Fruit fly (Drosophila melanogaster) whole organism, embryonic: ENCODE measurements around the gene CG14401.

Experiments used
- Abd-B ChIP-seq: fragments of 200-800 bp; sonication (Bioruptor generic); optimal IDR thresholded peaks from 2 replicates; lab custom pipeline; 2018; ENCODE audit warnings: missing biosample characterization, mild to moderate bottlenecking, missing genetic modification characterization, moderate library complexity
- Aef1 ChIP-seq: fragments of 200-800 bp; sonication (Bioruptor generic); IDR thresholded peaks from 3 replicates; pipeline ENCODE4 v1.3.6; 2022; ENCODE audit warnings: missing biosample characterization, missing genetic modification characterization
- CG10543 ChIP-seq: fragments of 200-800 bp; sonication (Bioruptor generic); optimal IDR thresholded peaks from 3 replicates; lab custom pipeline; 2017; ENCODE audit warnings: missing biosample characterization, mild to moderate bottlenecking, missing genetic modification characterization, moderate library complexity
- CG10979 ChIP-seq: fragments of 200-800 bp; sonication (Bioruptor generic); optimal IDR thresholded peaks from 2 replicates; lab custom pipeline; 2018; ENCODE audit warnings: missing biosample characterization, mild to moderate bottlenecking, missing genetic modification characterization, moderate library complexity
- CG11398 ChIP-seq: fragments of 200-800 bp; sonication (Bioruptor generic); optimal IDR thresholded peaks from 2 replicates; lab custom pipeline; 2016; ENCODE audit warnings: missing biosample characterization, missing genetic modification characterization
- CG1233 ChIP-seq: fragments of 200-800 bp; sonication (Bioruptor generic); optimal IDR thresholded peaks from 4 replicates; lab custom pipeline; 2018; ENCODE audit warnings: missing biosample characterization, mild to moderate bottlenecking, missing genetic modification characterization
- CG12659 ChIP-seq: fragments of 200-800 bp; sonication (Bioruptor generic); optimal IDR thresholded peaks from 3 replicates; lab custom pipeline; 2017; ENCODE audit warnings: mild to moderate bottlenecking, missing biosample characterization, missing genetic modification reagents, missing genetic modification characterization
- CG15011 ChIP-seq: fragments of 200-800 bp; sonication (Bioruptor generic); optimal IDR thresholded peaks from 3 replicates; lab custom pipeline; 2018; ENCODE audit warnings: missing biosample characterization, mild to moderate bottlenecking, missing genetic modification characterization
- CG16813 ChIP-seq: fragments of 200-800 bp; sonication (Bioruptor generic); IDR thresholded peaks from 3 replicates; pipeline ENCODE4 v1.3.6; 2022; ENCODE audit warnings: missing biosample characterization, missing genetic modification characterization; ENCODE audit not compliant: partially characterized antibody
- CG31224 ChIP-seq: fragments of 200-800 bp; sonication (Bioruptor generic); IDR thresholded peaks from 2 replicates; pipeline ENCODE4 v1.3.6; 2022; ENCODE audit warnings: missing biosample characterization, missing genetic modification characterization
- CG3281 ChIP-seq: fragments of 200-800 bp; sonication (Bioruptor generic); optimal IDR thresholded peaks from 3 replicates; lab custom pipeline; 2017; ENCODE audit warnings: missing biosample characterization, mild to moderate bottlenecking, missing genetic modification characterization
- CG33557 ChIP-seq: fragments of 200-800 bp; sonication (Bioruptor generic); optimal IDR thresholded peaks from 2 replicates; lab custom pipeline; 2019; ENCODE audit warnings: missing biosample characterization, mild to moderate bottlenecking, missing genetic modification characterization, moderate library complexity
- CG43689 ChIP-seq: fragments of 200-800 bp; sonication (Bioruptor generic); IDR thresholded peaks from 2 replicates; pipeline ENCODE4 v1.3.6; 2022; ENCODE audit warnings: missing biosample characterization, missing genetic modification characterization
- CG5245 ChIP-seq: fragments of 200-800 bp; sonication (Bioruptor generic); optimal IDR thresholded peaks from 3 replicates; lab custom pipeline; 2016; ENCODE audit warnings: missing biosample characterization, missing genetic modification characterization
- CG6813 ChIP-seq: fragments of 200-800 bp; sonication (Bioruptor generic); optimal IDR thresholded peaks from 2 replicates; lab custom pipeline; 2017; ENCODE audit warnings: missing biosample characterization, missing genetic modification characterization, mild to moderate bottlenecking, moderate library complexity, missing genetic modification reagents
- Camta ChIP-seq: fragments of 200-800 bp; sonication (Bioruptor generic); optimal IDR thresholded peaks from 2 replicates; lab custom pipeline; 2016; ENCODE audit warnings: missing biosample characterization, missing genetic modification characterization
- CoRest ChIP-seq: fragments of 200-800 bp; sonication (Bioruptor generic); optimal IDR thresholded peaks from 3 replicates; lab custom pipeline; 2018; ENCODE audit warnings: missing biosample characterization, mild to moderate bottlenecking, missing genetic modification characterization, moderate library complexity
- D19B ChIP-seq: fragments of 200-800 bp; sonication (Bioruptor generic); optimal IDR thresholded peaks from 2 replicates; lab custom pipeline; 2017; ENCODE audit warnings: missing biosample characterization, mild to moderate bottlenecking, missing genetic modification characterization
- Deaf1 ChIP-seq: fragments of 200-800 bp; optimal IDR thresholded peaks from 3 replicates; lab custom pipeline; 2019; ENCODE audit warnings: missing biosample characterization, mild to moderate bottlenecking, missing genetic modification characterization, moderate library complexity
- Ets65A ChIP-seq: fragments of 200-800 bp; sonication (Bioruptor generic); peaks from one replicate; lab custom pipeline; 2016; ENCODE audit warnings: missing biosample characterization, missing genetic modification characterization
- Fer3 ChIP-seq: fragments of 200-800 bp; sonication (Bioruptor generic); optimal IDR thresholded peaks from 2 replicates; lab custom pipeline; 2018; ENCODE audit warnings: missing biosample characterization, mild to moderate bottlenecking, missing genetic modification characterization, moderate library complexity
- HHEX ChIP-seq: fragments of 200-800 bp; sonication (Bioruptor generic); optimal IDR thresholded peaks from 3 replicates; lab custom pipeline; 2017; ENCODE audit warnings: missing biosample characterization, mild to moderate bottlenecking, missing genetic modification characterization, missing genetic modification reagents
- Hmx ChIP-seq: fragments of 200-800 bp; sonication (Bioruptor generic); optimal IDR thresholded peaks from 2 replicates; lab custom pipeline; 2016; ENCODE audit warnings: missing biosample characterization, missing genetic modification characterization
- Hr78 ChIP-seq, 2 experiments: fragments of 200-800 bp in 1 of 2; fragments of >200 bp in 1 of 2; sonication (Bioruptor generic) in 1 of 2; optimal IDR thresholded peaks; 2 replicates each; lab custom pipeline; 2017 to 2019; ENCODE audit warnings: missing biosample characterization in 2 of 2, missing genetic modification characterization in 2 of 2, mild to moderate bottlenecking in 1 of 2, moderate library complexity in 1 of 2
- Med ChIP-seq: fragments of 200-800 bp; sonication (Bioruptor generic); peaks from one replicate; lab custom pipeline; 2016; ENCODE audit warnings: missing biosample characterization, missing genetic modification characterization, mild to moderate bottlenecking, inconsistent platforms, moderate library complexity
- Meics ChIP-seq: fragments of 200-800 bp; sonication (Bioruptor generic); optimal IDR thresholded peaks from 2 replicates; lab custom pipeline; 2017; ENCODE audit warnings: missing biosample characterization, mild to moderate bottlenecking, missing genetic modification characterization
- Nf-YA ChIP-seq: fragments of 200-800 bp; sonication (Bioruptor generic); IDR thresholded peaks from 2 replicates; pipeline ENCODE4 v1.3.6; 2022; ENCODE audit warnings: missing biosample characterization, missing genetic modification characterization
- NfI ChIP-seq: fragments of 200-800 bp; sonication (Bioruptor generic); optimal IDR thresholded peaks from 3 replicates; lab custom pipeline; 2018; ENCODE audit warnings: missing biosample characterization, mild to moderate bottlenecking, missing genetic modification characterization, moderate library complexity
- Rfx ChIP-seq: fragments of 200-800 bp; sonication (Bioruptor generic); IDR thresholded peaks from 2 replicates; pipeline ENCODE4 v1.3.6; 2022; ENCODE audit warnings: missing biosample characterization, missing genetic modification characterization
- Ssrp ChIP-seq: fragments of 200-800 bp; sonication (Bioruptor generic); optimal IDR thresholded peaks from 2 replicates; lab custom pipeline; 2018; ENCODE audit warnings: missing biosample characterization, mild to moderate bottlenecking, missing genetic modification characterization, moderate library complexity
- ab ChIP-seq: fragments of 200-800 bp; sonication (Bioruptor generic); optimal IDR thresholded peaks from 2 replicates; lab custom pipeline; 2016; ENCODE audit warnings: missing biosample characterization, missing genetic modification characterization
- cg ChIP-seq: fragments of 200-800 bp; sonication (Bioruptor generic); optimal IDR thresholded peaks from 3 replicates; lab custom pipeline; 2019; ENCODE audit warnings: missing biosample characterization, mild to moderate bottlenecking, missing genetic modification characterization, moderate library complexity
- dmrt11E ChIP-seq: fragments of 200-800 bp; sonication (Bioruptor generic); optimal IDR thresholded peaks from 3 replicates; lab custom pipeline; 2018; ENCODE audit warnings: missing biosample characterization, mild to moderate bottlenecking, missing genetic modification characterization, moderate library complexity
- emc ChIP-seq: fragments of 200-800 bp; sonication (Bioruptor generic); optimal IDR thresholded peaks from 2 replicates; lab custom pipeline; 2016; ENCODE audit warnings: missing biosample characterization, missing genetic modification characterization
- exex ChIP-seq: fragments of 200-800 bp; sonication (Bioruptor generic); optimal IDR thresholded peaks from 4 replicates; lab custom pipeline; 2018; ENCODE audit warnings: missing biosample characterization, mild to moderate bottlenecking, missing genetic modification characterization, moderate library complexity
- fd3F ChIP-seq: fragments of 200-800 bp; sonication (Bioruptor generic); optimal IDR thresholded peaks from 2 replicates; lab custom pipeline; 2018; ENCODE audit warnings: missing biosample characterization, mild to moderate bottlenecking, missing genetic modification characterization, moderate library complexity
- grau ChIP-seq: fragments of 200-800 bp; optimal IDR thresholded peaks from 3 replicates; lab custom pipeline; 2019; ENCODE audit warnings: missing biosample characterization, mild to moderate bottlenecking, missing genetic modification characterization, moderate library complexity
- gsb ChIP-seq: fragments of 200-800 bp; sonication (Bioruptor generic); IDR thresholded peaks from 2 replicates; pipeline ENCODE4 v1.3.6; 2022; ENCODE audit warnings: missing biosample characterization, missing genetic modification characterization
- ind ChIP-seq: fragments of 200-800 bp; sonication (Bioruptor generic); optimal IDR thresholded peaks from 3 replicates; lab custom pipeline; 2016; ENCODE audit warnings: missing biosample characterization, missing genetic modification characterization
- lab ChIP-seq: fragments of 200-800 bp; sonication (Bioruptor generic); optimal IDR thresholded peaks from 3 replicates; lab custom pipeline; 2017; ENCODE audit warnings: missing biosample characterization, missing genetic modification characterization, mild to moderate bottlenecking, moderate library complexity, missing genetic modification reagents
- lov ChIP-seq, 2 experiments: fragments of 200-800 bp in 1 of 2; fragments of >200 bp in 1 of 2; sonication (Bioruptor generic) in 1 of 2; IDR thresholded peaks in 1 of 2; optimal IDR thresholded peaks in 1 of 2; 2 replicates in 1 of 2; 3 replicates in 1 of 2; pipeline versions ENCODE4 v1.3.6 to Lab custom; 2017 to 2022; ENCODE audit warnings: missing biosample characterization in 1 of 2, missing genetic modification characterization in 1 of 2
- nerfin-1 ChIP-seq: fragments of 200-800 bp; sonication (Bioruptor generic); optimal IDR thresholded peaks from 3 replicates; lab custom pipeline; 2019; ENCODE audit warnings: missing biosample characterization, mild to moderate bottlenecking, missing genetic modification characterization, moderate library complexity
- run ChIP-seq: fragments of 200-800 bp; sonication (Bioruptor generic); optimal IDR thresholded peaks from 3 replicates; lab custom pipeline; 2018; ENCODE audit warnings: missing biosample characterization, mild to moderate bottlenecking, missing genetic modification characterization
- toy ChIP-seq: fragments of 200-800 bp; sonication (Bioruptor generic); IDR thresholded peaks from 2 replicates; pipeline ENCODE4 v1.3.6; 2022; ENCODE audit warnings: missing biosample characterization, missing genetic modification characterization
- tx ChIP-seq: fragments of 200-800 bp; sonication (Bioruptor generic); optimal IDR thresholded peaks from 2 replicates; lab custom pipeline; 2016; ENCODE audit warnings: missing biosample characterization, missing genetic modification characterization
- unpg ChIP-seq: fragments of 200-800 bp; sonication (Bioruptor generic); optimal IDR thresholded peaks from 3 replicates; lab custom pipeline; 2018; ENCODE audit warnings: missing biosample characterization, mild to moderate bottlenecking, missing genetic modification characterization, moderate library complexity
- vnd ChIP-seq: fragments of 200-800 bp; sonication (Bioruptor generic); IDR thresholded peaks from 3 replicates; pipeline ENCODE4 v1.3.6; 2022; ENCODE audit warnings: missing biosample characterization, missing genetic modification characterization; ENCODE audit not compliant: partially characterized antibody
- vvl ChIP-seq: fragments of 200-800 bp; sonication (Bioruptor generic); IDR thresholded peaks from 2 replicates; pipeline ENCODE4 v1.3.6; 2022; ENCODE audit warnings: missing biosample characterization, missing genetic modification characterization
- wdn ChIP-seq: fragments of 200-800 bp; sonication (Bioruptor generic); IDR thresholded peaks from 2 replicates; pipeline ENCODE4 v1.3.6; 2022; ENCODE audit warnings: missing biosample characterization, missing genetic modification characterization

Gene CG14401

DNA sequence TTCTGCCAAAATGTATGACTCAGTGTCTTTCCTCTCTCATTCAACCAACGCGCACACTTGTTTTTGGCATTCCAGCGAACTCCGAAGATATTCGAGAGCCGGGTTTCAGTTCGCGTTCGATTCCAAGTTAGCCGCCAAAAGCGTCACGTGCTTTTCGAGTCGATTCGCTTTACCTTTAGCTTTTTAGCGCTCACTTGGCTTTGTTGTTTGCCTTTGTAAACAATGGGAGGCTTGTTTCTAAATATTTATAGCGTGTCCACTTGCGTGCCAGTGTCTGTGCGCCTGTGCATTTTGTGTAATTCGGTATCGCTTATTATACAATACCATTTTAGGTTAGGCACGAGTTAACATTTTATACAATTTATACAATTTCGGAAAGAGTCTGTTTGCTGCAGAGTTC is 41.7 kb downstream of the CG14401 start (continued):
- TF ChIP-seq NfI (GFP tag; lab: Kevin White, UChicago) (no peak), tx (no peak), CG33557 (GFP tag; lab: Kevin White, UChicago) (no peak), Fer3 (peak; percentile 42), exex (tag; lab: Kevin White, UChicago) (peak; percentile 14), ind (GFP tag; lab: Kevin White, UChicago) (no peak), CoRest (tag; lab: Kevin White, UChicago) (peak; percentile 20), CG16813 (GFP tag; lab: Robert Waterston, UW) (no peak), CG15011 (GFP tag; lab: Kevin White, UChicago) (peak; percentile 1), Aef1 (GFP tag; lab: Robert Waterston, UW) (no peak), ab (GFP tag; lab: Kevin White, UChicago) (no peak), D19B (peak; percentile 19), dmrt11E (no peak), CG31224 (GFP tag; lab: Robert Waterston, UW) (peak; percentile 70), gsb (GFP tag; lab: Robert Waterston, UW) (0 out of 2 replicates have a peak, but pooled peaks have one; percentile 28), lov (optimal IDR thresholded peaks at IDR 0.05; lab: Kevin White, UChicago) (no peak), lov (GFP tag; IDR thresholded peaks at IDR 0.05; lab: Robert Waterston, UW) (no peak), Abd-B (GFP tag; lab: Kevin White, UChicago) (no peak), fd3F (peak; percentile 53), vnd (GFP tag; lab: Robert Waterston, UW) (no peak), toy (GFP tag; lab: Robert Waterston, UW) (no peak), Ssrp (tag; lab: Kevin White, UChicago) (no peak), CG12659 (GFP tag; lab: Kevin White, UChicago) (peak; percentile 43), CG6813 (GFP tag; lab: Kevin White, UChicago) (peak; percentile 68), unpg (GFP tag; lab: Kevin White, UChicago) (peak; percentile 35), nerfin-1 (tag; lab: Kevin White, UChicago) (no peak), emc (GFP tag; lab: Kevin White, UChicago) (no peak), Med (GFP tag; lab: Kevin White, UChicago) (peak; percentile 91), CG1233 (GFP tag; lab: Kevin White, UChicago) (peak; percentile 51), CG10543 (GFP tag; lab: Kevin White, UChicago) (peak; percentile 54), Deaf1 (no peak), CG10979 (tag; lab: Kevin White, UChicago) (no peak), Ets65A (peak; percentile 36), Hmx (no peak), Rfx (GFP tag; lab: Robert Waterston, UW) (peak; percentile 51; the same call in 1 of the 2 replicates), Nf-YA (GFP tag; lab: Robert Waterston, UW) (peak; percentile 33; the same call in 1 of the 2 replicates), Hr78 (GFP tag; optimal IDR thresholded peaks at IDR 0.05; lab: Kevin White, UChicago) (no peak), run (tag; lab: Kevin White, UChicago) (peak; percentile 14), wdn (GFP tag; lab: Robert Waterston, UW) (no peak), CG11398 (GFP tag; lab: Kevin White, UChicago) (peak; percentile 18), Camta (GFP tag; lab: Kevin White, UChicago) (peak; percentile 3), HHEX (GFP tag; lab: Kevin White, UChicago) (peak; percentile 34), CG43689 (GFP tag; lab: Robert Waterston, UW) (no peak), CG5245 (GFP tag; lab: Kevin White, UChicago) (no peak), vvl (peak; percentile 62), CG3281 (GFP tag; lab: Kevin White, UChicago) (peak; percentile 38), lab (peak; percentile 78), cg (GFP tag; lab: Kevin White, UChicago) (no peak), Meics (GFP tag; lab: Kevin White, UChicago) (peak; percentile 37), grau (tag; lab: Kevin White, UChicago) (peak; percentile 21)
